Worm (Caenorhabditis elegans): ENCODE measurements around the gene K10C2.12.

The K10C2.12 gene

ce11 chrX:6437545-6437944 is 17.0 kb upstream of the K10C2.12 start, which contains the start of gene K10C2.8:
Gene K10C2.8 (minus strand): TSS chrX:6437645.
- no peak for TF ChIP-seq nhr-28 (tag; optimal IDR thresholded peaks at IDR 0.05)
- TF ChIP-seq ceh-28 (tag; optimal IDR thresholded peaks at IDR 0.05), result no peak
- TF ChIP-seq ceh-9 (tag; optimal IDR thresholded peaks at IDR 0.05), result no peak
- TF ChIP-seq eor-1 (tag; optimal IDR thresholded peaks at IDR 0.05), result no peak
- TF ChIP-seq nhr-25 (tag; optimal IDR thresholded peaks at IDR 0.05), result no peak
- no peak for TF ChIP-seq elt-3 (tag; optimal IDR thresholded peaks at IDR 0.05)
- no peak for TF ChIP-seq ceh-16 (tag; optimal IDR thresholded peaks at IDR 0.05)
- no peak for TF ChIP-seq nhr-12 (tag; optimal IDR thresholded peaks at IDR 0.05)

ce11 chrX:6435812-6436211 is 15.2 kb upstream of the K10C2.12 start:
- TF ChIP-seq egl-27 (tag; optimal IDR thresholded peaks at IDR 0.05) (no peak), ztf-11 (tag; optimal IDR thresholded peaks at IDR 0.05) (no peak), elt-1 (tag; optimal IDR thresholded peaks at IDR 0.05) (no peak), skn-1 (tag; optimal IDR thresholded peaks at IDR 0.05) (no peak), nhr-11 (tag; optimal IDR thresholded peaks at IDR 0.05) (no peak), ztf-4 (tag; optimal IDR thresholded peaks at IDR 0.05) (no peak), jun-1 (tag; optimal IDR thresholded peaks at IDR 0.05) (no peak), R02D3.7 (tag; optimal IDR thresholded peaks at IDR 0.05) (no peak), fkh-2 (tag; optimal IDR thresholded peaks at IDR 0.05) (no peak), nhr-23 (tag; optimal IDR thresholded peaks at IDR 0.05) (no peak), elt-3 (tag; optimal IDR thresholded peaks at IDR 0.05) (no peak), fkh-10 (GFP tag; optimal IDR thresholded peaks at IDR 0.05) (no peak), nhr-28 (tag; optimal IDR thresholded peaks at IDR 0.05) (no peak), ceh-9 (tag; optimal IDR thresholded peaks at IDR 0.05) (no peak), snpc-4 (tag; optimal IDR thresholded peaks at IDR 0.05) (no peak), lin-15B (tag; optimal IDR thresholded peaks at IDR 0.05) (no peak), pha-4 (tag; optimal IDR thresholded peaks at IDR 0.05) (no peak)

ce11 chrX:6433688-6434087 is 13.1 kb upstream of the K10C2.12 start, which contains the start of gene K10C2.2:
Gene K10C2.2 (minus strand): TSS chrX:6433788.
- TF ChIP-seq nhr-237 (tag; optimal IDR thresholded peaks at IDR 0.05) (no peak), mdl-1 (tag; optimal IDR thresholded peaks at IDR 0.05) (no peak), aly-2 (tag; optimal IDR thresholded peaks at IDR 0.05) (no peak), nhr-23 (tag; optimal IDR thresholded peaks at IDR 0.05) (no peak), fkh-10 (GFP tag; optimal IDR thresholded peaks at IDR 0.05) (no peak), nhr-12 (tag; optimal IDR thresholded peaks at IDR 0.05) (no peak), snpc-4 (tag; optimal IDR thresholded peaks at IDR 0.05) (no peak), zag-1 (tag; optimal IDR thresholded peaks at IDR 0.05) (no peak), egl-27 (tag; optimal IDR thresholded peaks at IDR 0.05) (no peak), elt-1 (tag; optimal IDR thresholded peaks at IDR 0.05) (no peak), tbx-2 (tag; optimal IDR thresholded peaks at IDR 0.05) (no peak), ceh-9 (tag; optimal IDR thresholded peaks at IDR 0.05) (no peak)

DNA sequence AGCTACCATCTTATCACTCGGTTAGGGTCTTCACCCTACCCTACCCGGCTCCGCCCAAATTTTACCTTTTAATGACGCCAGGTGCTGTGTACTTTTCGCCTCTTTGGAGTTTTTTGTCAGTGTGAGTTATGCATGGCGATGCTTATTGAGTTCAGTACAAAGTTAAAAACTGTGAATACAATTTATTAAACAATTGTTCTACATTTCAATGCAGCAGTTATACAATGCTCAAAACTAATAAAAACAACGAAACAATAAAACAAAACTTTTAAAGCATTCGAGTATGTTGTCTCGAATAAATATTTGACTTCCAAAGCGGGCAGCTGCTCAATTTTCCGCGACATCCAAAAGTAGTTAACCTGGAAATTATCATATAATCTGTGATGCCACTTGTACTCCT is 9.9 kb upstream of the K10C2.12 start, which contains the start of gene ctsa-2:
Gene ctsa-2, minus strand, starts transcription at position 101 of the 400 bp plus-strand sequence.
- TF ChIP-seq nhr-77 (tag; optimal IDR thresholded peaks at IDR 0.05), result no peak
- TF ChIP-seq ama-1 (optimal IDR thresholded peaks at IDR 0.05), result no peak
- no peak for TF ChIP-seq fkh-10 (GFP tag; optimal IDR thresholded peaks at IDR 0.05)
- TF ChIP-seq nhr-28 (tag; optimal IDR thresholded peaks at IDR 0.05), result no peak
- TF ChIP-seq elt-2 (tag; optimal IDR thresholded peaks at IDR 0.05), result peak; percentile 4
- no peak for TF ChIP-seq aly-2 (tag; optimal IDR thresholded peaks at IDR 0.05)

- TF ChIP-seq nhr-77 (tag; optimal IDR thresholded peaks at IDR 0.05), result no peak
- TF ChIP-seq nhr-237 (tag; optimal IDR thresholded peaks at IDR 0.05), result no peak
- TF ChIP-seq elt-2 (tag; optimal IDR thresholded peaks at IDR 0.05), result peak; percentile 85
- TF ChIP-seq fos-1 (tag; optimal IDR thresholded peaks at IDR 0.05), result no peak
- TF ChIP-seq egl-5 (tag; optimal IDR thresholded peaks at IDR 0.05), result no peak
- TF ChIP-seq nhr-23 (tag; optimal IDR thresholded peaks at IDR 0.05), result no peak
- peak; percentile 84 for TF ChIP-seq pqm-1 (tag; optimal IDR thresholded peaks at IDR 0.05)
These were observed 9.0 kb upstream of the K10C2.12 start for ce11 chrX:6429552-6429951.

- TF ChIP-seq ztf-11 (tag; optimal IDR thresholded peaks at IDR 0.05), result no peak
- TF ChIP-seq jun-1 (tag; optimal IDR thresholded peaks at IDR 0.05), result no peak
- peak; percentile 36 for TF ChIP-seq skn-1 (tag; optimal IDR thresholded peaks at IDR 0.05)
- TF ChIP-seq pqm-1 (tag; optimal IDR thresholded peaks at IDR 0.05), result peak; percentile 97
- TF ChIP-seq elt-2 (tag; optimal IDR thresholded peaks at IDR 0.05), result peak; percentile 95
- no peak for TF ChIP-seq ama-1 (optimal IDR thresholded peaks at IDR 0.05)
- no peak for TF ChIP-seq nhr-25 (tag; optimal IDR thresholded peaks at IDR 0.05)
These were observed 6.6 kb upstream of the K10C2.12 start for ce11 chrX:6427147-6427546.

Data from whole organism, L3 larva.